Fruit fly (Drosophila melanogaster) whole organism, embryonic: ENCODE results near the gene CG18810.

Source experiments
- B-H1 ChIP-seq: fragments of 200-800 bp; sonication (Bioruptor generic); IDR thresholded peaks from 3 replicates; pipeline ENCODE4 v1.3.6; 2022; ENCODE audit warnings: missing biosample characterization, missing genetic modification characterization
- Bteb2 ChIP-seq: fragments of 200-800 bp; sonication (Bioruptor generic); optimal IDR thresholded peaks from 2 replicates; lab custom pipeline; 2016; ENCODE audit warnings: missing biosample characterization, missing genetic modification characterization
- CG10147 ChIP-seq: fragments of 200-800 bp; sonication (Bioruptor generic); optimal IDR thresholded peaks from 2 replicates; lab custom pipeline; 2019; ENCODE audit warnings: missing biosample characterization, mild to moderate bottlenecking, missing genetic modification characterization, moderate library complexity
- CG10209 ChIP-seq: fragments of 200-800 bp; sonication (Bioruptor generic); optimal IDR thresholded peaks from 3 replicates; lab custom pipeline; 2017; ENCODE audit warnings: missing biosample characterization, mild to moderate bottlenecking, missing genetic modification characterization, missing genetic modification reagents
- CG10431 ChIP-seq: fragments of 200-800 bp; sonication (Bioruptor generic); optimal IDR thresholded peaks from 3 replicates; lab custom pipeline; 2018; ENCODE audit warnings: missing biosample characterization, mild to moderate bottlenecking, missing genetic modification characterization
- CG13296 ChIP-seq: fragments of 200-800 bp; sonication (Bioruptor generic); optimal IDR thresholded peaks from 3 replicates; lab custom pipeline; 2018; ENCODE audit warnings: missing biosample characterization, mild to moderate bottlenecking, missing genetic modification characterization
- CG14710 ChIP-seq: fragments of 200-800 bp; sonication (Bioruptor generic); optimal IDR thresholded peaks from 3 replicates; lab custom pipeline; 2019; ENCODE audit warnings: missing biosample characterization, mild to moderate bottlenecking, missing genetic modification characterization, moderate library complexity
- CG14965 ChIP-seq: fragments of 200-800 bp; sonication (Bioruptor generic); optimal IDR thresholded peaks from 2 replicates; lab custom pipeline; 2016; ENCODE audit warnings: missing biosample characterization, missing genetic modification characterization, borderline replicate concordance
- CG15011 ChIP-seq: fragments of 200-800 bp; sonication (Bioruptor generic); optimal IDR thresholded peaks from 3 replicates; lab custom pipeline; 2018; ENCODE audit warnings: missing biosample characterization, mild to moderate bottlenecking, missing genetic modification characterization
- CG15514 ChIP-seq: fragments of 200-800 bp; sonication (Bioruptor generic); optimal IDR thresholded peaks from 3 replicates; lab custom pipeline; 2017; ENCODE audit warnings: missing biosample characterization, missing genetic modification characterization, mild to moderate bottlenecking, moderate library complexity, missing genetic modification reagents
- CG1602 ChIP-seq: fragments of 200-800 bp; sonication (Bioruptor generic); optimal IDR thresholded peaks from 3 replicates; lab custom pipeline; 2016; ENCODE audit warnings: missing biosample characterization, missing genetic modification characterization
- CG16863 ChIP-seq: fragments of 200-800 bp; sonication (Bioruptor generic); optimal IDR thresholded peaks from 3 replicates; lab custom pipeline; 2016; ENCODE audit warnings: missing biosample characterization, missing genetic modification characterization
- CG17328 ChIP-seq: fragments of 200-800 bp; sonication (Bioruptor generic); IDR thresholded peaks from 2 replicates; pipeline ENCODE4 v1.3.6; 2022; ENCODE audit warnings: missing biosample characterization, missing genetic modification characterization
- CG17385 ChIP-seq: fragments of 200-800 bp; sonication (Bioruptor generic); optimal IDR thresholded peaks from 3 replicates; lab custom pipeline; 2018; ENCODE audit warnings: missing biosample characterization, mild to moderate bottlenecking, missing genetic modification characterization
- CG17829 ChIP-seq: fragments of 200-800 bp; optimal IDR thresholded peaks from 2 replicates; lab custom pipeline; 2019; ENCODE audit warnings: missing biosample characterization, mild to moderate bottlenecking, missing genetic modification characterization, moderate library complexity
- CG2712 ChIP-seq: fragments of 200-800 bp; optimal IDR thresholded peaks from 3 replicates; lab custom pipeline; 2019; ENCODE audit warnings: missing biosample characterization, mild to moderate bottlenecking, missing genetic modification characterization, moderate library complexity
- CG34422 ChIP-seq: fragments of 200-800 bp; sonication (Bioruptor generic); IDR thresholded peaks from 3 replicates; pipeline ENCODE4 v1.3.6; 2022; ENCODE audit warnings: missing biosample characterization, missing genetic modification characterization
- CG3847 ChIP-seq: fragments of 200-800 bp; sonication (Bioruptor generic); IDR thresholded peaks from 2 replicates; pipeline ENCODE4 v1.3.6; 2022; ENCODE audit warnings: missing biosample characterization, missing genetic modification characterization
- CG43689 ChIP-seq: fragments of 200-800 bp; sonication (Bioruptor generic); IDR thresholded peaks from 2 replicates; pipeline ENCODE4 v1.3.6; 2022; ENCODE audit warnings: missing biosample characterization, missing genetic modification characterization
- CG7839 ChIP-seq: fragments of 200-800 bp; sonication (Bioruptor generic); optimal IDR thresholded peaks from 3 replicates; lab custom pipeline; 2018; ENCODE audit warnings: missing biosample characterization, mild to moderate bottlenecking, missing genetic modification characterization, moderate library complexity
- CG8478 ChIP-seq: fragments of >200 bp; optimal IDR thresholded peaks from 2 replicates; lab custom pipeline; 2018
- CG8924 ChIP-seq: fragments of 200-800 bp; optimal IDR thresholded peaks from 3 replicates; lab custom pipeline; 2019; ENCODE audit warnings: missing biosample characterization, mild to moderate bottlenecking, missing genetic modification characterization, moderate library complexity
- Dad ChIP-seq: fragments of 200-800 bp; sonication (Bioruptor generic); optimal IDR thresholded peaks from 3 replicates; lab custom pipeline; 2016; ENCODE audit warnings: missing biosample characterization, missing genetic modification characterization
- ERR ChIP-seq: fragments of 200-800 bp; sonication (Bioruptor generic); optimal IDR thresholded peaks from 2 replicates; lab custom pipeline; 2016; ENCODE audit warnings: missing biosample characterization, missing genetic modification characterization
- Ets97D ChIP-seq: fragments of 200-800 bp; sonication (Bioruptor generic); optimal IDR thresholded peaks from 3 replicates; lab custom pipeline; 2016; ENCODE audit warnings: missing biosample characterization, missing genetic modification characterization
- Fer3 ChIP-seq: fragments of 200-800 bp; sonication (Bioruptor generic); optimal IDR thresholded peaks from 2 replicates; lab custom pipeline; 2018; ENCODE audit warnings: missing biosample characterization, mild to moderate bottlenecking, missing genetic modification characterization, moderate library complexity
- Max ChIP-seq: fragments of 200-800 bp; sonication (Bioruptor generic); optimal IDR thresholded peaks from 2 replicates; lab custom pipeline; 2016; ENCODE audit warnings: missing biosample characterization, mild to moderate bottlenecking, missing genetic modification characterization
- Med ChIP-seq: fragments of 200-800 bp; sonication (Bioruptor generic); peaks from one replicate; lab custom pipeline; 2016; ENCODE audit warnings: missing biosample characterization, missing genetic modification characterization, mild to moderate bottlenecking, inconsistent platforms, moderate library complexity
- Meics ChIP-seq: fragments of 200-800 bp; sonication (Bioruptor generic); optimal IDR thresholded peaks from 2 replicates; lab custom pipeline; 2017; ENCODE audit warnings: missing biosample characterization, mild to moderate bottlenecking, missing genetic modification characterization
- Mes4 ChIP-seq: fragments of 200-800 bp; sonication (Bioruptor generic); optimal IDR thresholded peaks from 2 replicates; lab custom pipeline; 2016; ENCODE audit warnings: missing biosample characterization, missing genetic modification characterization
- Myb ChIP-seq: fragments of 200-800 bp; sonication (Bioruptor generic); optimal IDR thresholded peaks from 2 replicates; lab custom pipeline; 2016; ENCODE audit warnings: missing biosample characterization, missing genetic modification characterization
- Nf-YA ChIP-seq: fragments of 200-800 bp; sonication (Bioruptor generic); IDR thresholded peaks from 2 replicates; pipeline ENCODE4 v1.3.6; 2022; ENCODE audit warnings: missing biosample characterization, missing genetic modification characterization
- Pdp1 ChIP-seq, 2 experiments: fragments of 200-800 bp; sonication (Bioruptor generic); optimal IDR thresholded peaks; 3 replicates each; lab custom pipeline; 2016; ENCODE audit warnings: missing biosample characterization in 2 of 2, missing genetic modification characterization in 2 of 2, mild to moderate bottlenecking in 1 of 2, moderate library complexity in 1 of 2
- Scr ChIP-seq: fragments of 200-800 bp; sonication (Bioruptor generic); IDR thresholded peaks from 2 replicates; pipeline ENCODE4 v1.3.6; 2022; ENCODE audit warnings: missing biosample characterization, missing genetic modification characterization; ENCODE audit not compliant: partially characterized antibody
- Sin3A ChIP-seq: fragments of >200 bp; optimal IDR thresholded peaks from 2 replicates; lab custom pipeline; 2018
- Vsx1 ChIP-seq: fragments of 200-800 bp; sonication (Bioruptor generic); optimal IDR thresholded peaks from 2 replicates; lab custom pipeline; 2017; ENCODE audit warnings: missing biosample characterization, mild to moderate bottlenecking, missing genetic modification characterization, missing genetic modification reagents
- YL-1 ChIP-seq: fragments of 200-800 bp; sonication (Bioruptor generic); optimal IDR thresholded peaks from 3 replicates; lab custom pipeline; 2017; ENCODE audit warnings: missing biosample characterization, mild to moderate bottlenecking, missing genetic modification characterization
- dati ChIP-seq: fragments of 200-800 bp; sonication (Bioruptor generic); IDR thresholded peaks from 2 replicates; pipeline ENCODE4 v1.3.6; 2022; ENCODE audit warnings: missing biosample characterization, missing genetic modification characterization
- dm ChIP-seq: fragments of 200-800 bp; sonication (Bioruptor generic); optimal IDR thresholded peaks from 3 replicates; lab custom pipeline; 2016; ENCODE audit warnings: missing biosample characterization, missing genetic modification characterization
- esg ChIP-seq: fragments of 200-800 bp; sonication (Bioruptor generic); conservative IDR thresholded peaks from 2 replicates; pipeline ENCODE4 v1.3.6; 2022; ENCODE audit warnings: missing biosample characterization, missing genetic modification characterization
- fu2 ChIP-seq: fragments of 200-800 bp; sonication (Bioruptor generic); optimal IDR thresholded peaks from 2 replicates; lab custom pipeline; 2016; ENCODE audit warnings: missing biosample characterization, missing genetic modification characterization
- her ChIP-seq: fragments of 200-800 bp; sonication (Bioruptor generic); optimal IDR thresholded peaks from 2 replicates; lab custom pipeline; 2016; ENCODE audit warnings: missing biosample characterization, missing genetic modification characterization
- lola ChIP-seq, 3 experiments: fragments of >200 bp in 2 of 3; fragments of 200-800 bp in 1 of 3; sonication (Bioruptor generic) in 1 of 3; optimal IDR thresholded peaks; 2 replicates each; lab custom pipeline; 2017 to 2019; ENCODE audit warnings: missing biosample characterization in 3 of 3, missing genetic modification characterization in 3 of 3, mild to moderate bottlenecking in 1 of 3, moderate library complexity in 1 of 3
- pho ChIP-seq: fragments of 200-800 bp; sonication (Bioruptor generic); optimal IDR thresholded peaks from 2 replicates; lab custom pipeline; 2016; ENCODE audit warnings: missing biosample characterization, missing genetic modification characterization
- phol ChIP-seq: fragments of 200-800 bp; sonication (Bioruptor generic); optimal IDR thresholded peaks from 3 replicates; lab custom pipeline; 2018; ENCODE audit warnings: missing biosample characterization, mild to moderate bottlenecking, missing genetic modification characterization, moderate library complexity
- pzg ChIP-seq: fragments of 200-800 bp; sonication (Bioruptor generic); optimal IDR thresholded peaks from 3 replicates; lab custom pipeline; 2018; ENCODE audit warnings: missing biosample characterization, mild to moderate bottlenecking, missing genetic modification characterization, moderate library complexity
- toy ChIP-seq: fragments of 200-800 bp; sonication (Bioruptor generic); IDR thresholded peaks from 2 replicates; pipeline ENCODE4 v1.3.6; 2022; ENCODE audit warnings: missing biosample characterization, missing genetic modification characterization
- trem ChIP-seq: fragments of 200-800 bp; optimal IDR thresholded peaks from 3 replicates; lab custom pipeline; 2019; ENCODE audit warnings: missing biosample characterization, mild to moderate bottlenecking, missing genetic modification characterization, moderate library complexity
- twi ChIP-seq: fragments of 200-800 bp; optimal IDR thresholded peaks from 2 replicates; lab custom pipeline; 2019; ENCODE audit warnings: missing biosample characterization, mild to moderate bottlenecking, missing genetic modification characterization, moderate library complexity
- vvl ChIP-seq: fragments of 200-800 bp; sonication (Bioruptor generic); IDR thresholded peaks from 2 replicates; pipeline ENCODE4 v1.3.6; 2022; ENCODE audit warnings: missing biosample characterization, missing genetic modification characterization
- z ChIP-seq: fragments of 200-800 bp; sonication (Bioruptor generic); IDR thresholded peaks from 3 replicates; pipeline ENCODE4 v1.3.6; 2022; ENCODE audit warnings: missing biosample characterization, missing genetic modification characterization

Gene CG18810

DNA sequence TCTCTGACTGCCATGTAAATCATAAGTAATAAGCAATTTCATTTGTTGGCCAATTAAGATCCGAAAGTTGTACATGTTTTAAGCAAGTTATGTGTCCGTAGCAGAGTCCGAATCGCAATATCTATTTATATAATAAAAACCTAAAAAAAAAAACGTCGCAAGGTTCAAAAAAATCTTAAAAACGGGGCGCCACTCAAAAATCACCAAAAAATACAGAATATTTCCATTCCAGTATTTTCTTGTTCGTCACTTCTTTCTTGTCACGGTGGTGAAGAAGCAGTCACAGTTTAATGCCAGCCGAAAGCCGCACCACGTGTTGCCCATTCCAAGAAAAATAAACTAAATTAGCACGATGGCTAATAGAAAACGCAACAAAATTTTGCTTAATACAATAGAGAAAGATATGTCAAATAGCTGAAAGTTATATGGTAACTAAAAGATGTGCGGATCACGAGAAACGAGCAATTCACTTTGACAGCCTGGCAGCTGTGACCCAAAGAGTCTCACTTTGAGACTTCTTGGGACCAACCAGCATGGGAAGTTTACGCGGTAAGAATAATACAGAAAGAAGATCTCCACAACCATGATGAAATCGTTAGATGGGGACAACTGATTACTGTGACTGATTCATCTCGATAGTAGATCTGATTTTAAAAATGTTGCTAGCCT lies 1.3 kb upstream of the CG18810 start (continued):
- TF ChIP-seq phol (tag; lab: Kevin White, UChicago) = peak; percentile 5
- TF ChIP-seq fu2 (GFP tag; lab: Kevin White, UChicago) = peak; percentile 49
- no peak for TF ChIP-seq Vsx1
- TF ChIP-seq CG17829 (tag; lab: Kevin White, UChicago) = peak; percentile 23
- TF ChIP-seq Sin3A = peak; percentile 22
- peak; percentile 24 for TF ChIP-seq CG14710 (tag; lab: Kevin White, UChicago)
- no peak for TF ChIP-seq CG8478 (lab: Kevin White, UChicago)
- peak; percentile 23 for TF ChIP-seq CG2712 (tag; lab: Kevin White, UChicago)
- TF ChIP-seq Meics (GFP tag; lab: Kevin White, UChicago) = peak; percentile 4
- TF ChIP-seq CG10209 = no peak
- peak; percentile 49 for TF ChIP-seq trem (tag; lab: Kevin White, UChicago)
- TF ChIP-seq YL-1 (GFP tag; lab: Kevin White, UChicago) = peak; percentile 63
- TF ChIP-seq z = no peak
- peak; percentile 4 for TF ChIP-seq CG10147
- no peak for TF ChIP-seq CG7839
- TF ChIP-seq CG17385 = peak; percentile 45
- TF ChIP-seq Max (GFP tag; lab: Kevin White, UChicago) = peak; percentile 84
- peak; percentile 5 for TF ChIP-seq her (GFP tag; lab: Kevin White, UChicago)
- no peak for TF ChIP-seq CG16863 (GFP tag; lab: Kevin White, UChicago)
- no peak for TF ChIP-seq toy (GFP tag; lab: Robert Waterston, UW)
- peak; percentile 28 for TF ChIP-seq Mes4 (GFP tag; lab: Kevin White, UChicago)
- peak; percentile 74 for TF ChIP-seq pzg
- TF ChIP-seq Med (GFP tag; lab: Kevin White, UChicago) = peak; percentile 82
- peak; percentile 11 for TF ChIP-seq Fer3 (tag; lab: Kevin White, UChicago)
- peak; percentile 11 for TF ChIP-seq pho (GFP tag; lab: Kevin White, UChicago)
- peak; percentile 96 for TF ChIP-seq dm (GFP tag; lab: Kevin White, UChicago)
- TF ChIP-seq Myb (GFP tag; lab: Kevin White, UChicago) = peak; percentile 11
- TF ChIP-seq Ets97D = peak; percentile 55
- peak in 1 of 2 experiments; percentile 90 for TF ChIP-seq Pdp1 (GFP tag; optimal IDR thresholded peaks at IDR 0.05; lab: Kevin White, UChicago)
- peak; percentile 32 for TF ChIP-seq CG15514 (GFP tag; lab: Kevin White, UChicago)
- no peak for TF ChIP-seq vvl
- TF ChIP-seq Bteb2 = peak; percentile 9
- no peak for TF ChIP-seq CG1602 (GFP tag; lab: Kevin White, UChicago)
- peak; percentile 1 for TF ChIP-seq twi (tag; lab: Kevin White, UChicago)
- TF ChIP-seq CG14965 (GFP tag; lab: Kevin White, UChicago) = no peak
- TF ChIP-seq Dad (GFP tag; lab: Kevin White, UChicago) = peak; percentile 6
- no peak for TF ChIP-seq CG15011 (GFP tag; lab: Kevin White, UChicago)
- peak; percentile 8 for TF ChIP-seq CG10431 (GFP tag; lab: Kevin White, UChicago)

DNA sequence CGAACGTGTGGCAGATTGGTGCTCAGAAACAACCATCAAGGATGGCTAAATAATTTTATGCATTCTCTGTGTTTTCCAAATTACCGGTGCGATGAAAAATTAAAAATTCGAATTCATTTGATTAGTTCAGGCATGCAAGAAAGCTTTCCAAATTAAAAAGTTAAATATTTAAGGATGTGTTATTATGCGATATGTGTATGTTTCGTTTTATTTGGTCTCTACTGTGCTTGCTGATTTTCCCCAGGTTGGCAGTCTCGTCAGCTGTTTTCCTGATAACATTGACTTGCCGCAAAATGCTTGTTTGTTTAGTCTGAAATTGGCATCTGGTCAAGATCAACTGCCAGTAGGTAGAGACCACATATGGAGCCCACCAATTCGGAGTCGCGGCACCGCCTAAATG lies 1.2 kb downstream of the CG18810 start, which contains the start of gene CG2611:
Gene CG2611 (plus strand): TSS at position 299 of the 400 bp plus-strand sequence.
- TF ChIP-seq CG43689 (GFP tag; lab: Robert Waterston, UW) (0 out of 2 replicates have a peak, but pooled peaks have one; percentile 33), CG34422 (peak; percentile 75; the same call in 2 of the 3 replicates), CG17385 (peak; percentile 30), CG3847 (GFP tag; lab: Robert Waterston, UW) (peak; percentile 67), Dad (GFP tag; lab: Kevin White, UChicago) (peak; percentile 10), CG13296 (GFP tag; lab: Kevin White, UChicago) (peak; percentile 36), lola (GFP tag; optimal IDR thresholded peaks at IDR 0.05; lab: Kevin White, UChicago) (peak in 1 of 3 experiments; percentile 35), Scr (GFP tag; lab: Robert Waterston, UW) (0 out of 2 replicates have a peak, but pooled peaks have one; percentile 35), esg (GFP tag; lab: Robert Waterston, UW) (no peak), dati (GFP tag; lab: Robert Waterston, UW) (0 out of 2 replicates have a peak, but pooled peaks have one; percentile 42), pzg (peak; percentile 51), CG8924 (no peak), CG17328 (peak; percentile 52), Nf-YA (GFP tag; lab: Robert Waterston, UW) (no peak), ERR (peak; percentile 7), B-H1 (GFP tag; lab: Robert Waterston, UW) (no peak), twi (tag; lab: Kevin White, UChicago) (peak; percentile 13)
